Fruit fly (Drosophila melanogaster): ENCODE measurements around the gene unk.

unk gene

DNA sequence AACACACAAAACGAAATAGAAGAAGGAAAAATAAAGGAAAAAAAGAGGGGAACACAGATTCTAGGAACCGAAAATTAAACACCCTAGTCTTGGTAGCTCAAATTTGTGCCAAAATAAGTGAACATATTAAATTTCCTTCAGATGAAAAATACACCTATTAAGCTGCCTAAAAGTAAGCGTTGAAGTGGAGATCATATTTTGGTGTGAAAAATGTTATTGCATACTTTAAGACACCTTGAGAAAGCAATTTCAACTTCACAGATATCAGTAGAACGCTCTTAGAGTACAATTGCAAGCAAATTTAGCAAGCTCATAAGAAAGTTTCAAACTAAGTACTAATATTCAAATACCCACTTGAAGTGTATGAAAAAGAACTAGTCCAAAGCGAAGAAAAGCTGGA lies 46.9 kb downstream of the unk start:
- TF ChIP-seq CG8159 (tag; optimal IDR thresholded peaks at IDR 0.05) = no peak
- no peak for TF ChIP-seq D1 (tag; optimal IDR thresholded peaks at IDR 0.05)
- peak; percentile 13 for TF ChIP-seq CG14655 (GFP tag; optimal IDR thresholded peaks at IDR 0.05)
- peak; percentile 15 for TF ChIP-seq CG8301 (tag; optimal IDR thresholded peaks at IDR 0.05)
- no peak for TF ChIP-seq CG12605 (GFP tag; IDR thresholded peaks at IDR 0.05)
- TF ChIP-seq fd96Ca (GFP tag; IDR thresholded peaks at IDR 0.05) = no peak
- no peak for TF ChIP-seq CG17806 (tag; optimal IDR thresholded peaks at IDR 0.05)
- TF ChIP-seq Pif1A (GFP tag; optimal IDR thresholded peaks at IDR 0.05) = no peak
- TF ChIP-seq CG10348 (GFP tag; IDR thresholded peaks at IDR 0.05) = no peak
- no peak for TF ChIP-seq Ets98B (GFP tag; IDR thresholded peaks at IDR 0.05)
- TF ChIP-seq Pif1B (GFP tag; optimal IDR thresholded peaks at IDR 0.05) = no peak
- TF ChIP-seq Snoo (tag; optimal IDR thresholded peaks at IDR 0.05) = no peak

Measured in whole organism, pupa.